Fruit fly (Drosophila melanogaster): Measurements from ENCODE around the gene Cat.

Gene Cat

dm6 chr3L:18813963-18814647, 8.3 kb upstream of the Cat start:
- TF ChIP-seq Hnf4 (GFP tag; optimal IDR thresholded peaks at IDR 0.05), result peak; percentile 86
- TF ChIP-seq Rel (GFP tag; optimal IDR thresholded peaks at IDR 0.05), result peak; percentile 48
- peak; percentile 72 for TF ChIP-seq Rel (tag; optimal IDR thresholded peaks at IDR 0.05)
- TF ChIP-seq Dif (GFP tag; optimal IDR thresholded peaks at IDR 0.05; ENCODE audit: partially characterized antibody), result no peak
- TF ChIP-seq dmrt93B (GFP tag; optimal IDR thresholded peaks at IDR 0.05), result peak; percentile 43
- peak; percentile 82 for TF ChIP-seq rgr (GFP tag; optimal IDR thresholded peaks at IDR 0.05)
- TF ChIP-seq CG9705 (GFP tag; optimal IDR thresholded peaks at IDR 0.05), result peak; percentile 38
- no peak for TF ChIP-seq woc (GFP tag; optimal IDR thresholded peaks at IDR 0.05)
- TF ChIP-seq pan (optimal IDR thresholded peaks at IDR 0.05), result no peak
- peak; percentile 98 for TF ChIP-seq jim (GFP tag; optimal IDR thresholded peaks at IDR 0.05)
- TF ChIP-seq usp (GFP tag; optimal IDR thresholded peaks at IDR 0.05), result no peak
- peak; percentile 81 for TF ChIP-seq br (GFP tag; optimal IDR thresholded peaks at IDR 0.05)
- no peak for TF ChIP-seq Hr78 (GFP tag; optimal IDR thresholded peaks at IDR 0.05)
- no peak for TF ChIP-seq Abd-B (GFP tag; optimal IDR thresholded peaks at IDR 0.05)
- TF ChIP-seq tai (GFP tag; optimal IDR thresholded peaks at IDR 0.05), result peak; percentile 94
- peak; percentile 88 for TF ChIP-seq Jra (GFP tag; optimal IDR thresholded peaks at IDR 0.05)
- peak; percentile 78 for TF ChIP-seq fru (GFP tag; optimal IDR thresholded peaks at IDR 0.05)
- peak; percentile 91 for TF ChIP-seq h (GFP tag; optimal IDR thresholded peaks at IDR 0.05)
- TF ChIP-seq brk (GFP tag; optimal IDR thresholded peaks at IDR 0.05), result peak; percentile 64
- no peak for TF ChIP-seq Vsx2 (GFP tag; optimal IDR thresholded peaks at IDR 0.05; ENCODE audit: partially characterized antibody)
- TF ChIP-seq Myc (optimal IDR thresholded peaks at IDR 0.05), result no peak
- TF ChIP-seq psq (GFP tag; optimal IDR thresholded peaks at IDR 0.05), result peak; percentile 95
- no peak for TF ChIP-seq GATAd (GFP tag; optimal IDR thresholded peaks at IDR 0.05)
- TF ChIP-seq HLH106 (tag; optimal IDR thresholded peaks at IDR 0.05), result peak; percentile 45
- TF ChIP-seq foxo (GFP tag; optimal IDR thresholded peaks at IDR 0.05), result peak in 1 of 2 experiments; percentile 66
- TF ChIP-seq Dfd (GFP tag; optimal IDR thresholded peaks at IDR 0.05), result no peak
- peak; percentile 40 for TF ChIP-seq dsf (GFP tag; optimal IDR thresholded peaks at IDR 0.05; ENCODE audit: borderline replicate concordance)
- peak; percentile 40 for TF ChIP-seq sage (GFP tag; optimal IDR thresholded peaks at IDR 0.05)
- TF ChIP-seq CG32264 (GFP tag; optimal IDR thresholded peaks at IDR 0.05), result peak; percentile 44
- no peak for TF ChIP-seq dl (GFP tag; optimal IDR thresholded peaks at IDR 0.05; ENCODE audit: insufficient read depth in 1 of 2, partially characterized antibody in 2 of 2)
- TF ChIP-seq Sp1 (GFP tag; optimal IDR thresholded peaks at IDR 0.05), result peak; percentile 72
- peak; percentile 83 for TF ChIP-seq OdsH (GFP tag; optimal IDR thresholded peaks at IDR 0.05)
- no peak for TF ChIP-seq sv (GFP tag; optimal IDR thresholded peaks at IDR 0.05)
- no peak for TF ChIP-seq N (GFP tag; optimal IDR thresholded peaks at IDR 0.05)
- peak; percentile 90 for TF ChIP-seq Hr83 (GFP tag; optimal IDR thresholded peaks at IDR 0.05; ENCODE audit: poor library complexity, severe bottlenecking)
- peak; percentile 29 for TF ChIP-seq ey (GFP tag; optimal IDR thresholded peaks at IDR 0.05)
- peak; percentile 47 for TF ChIP-seq Mio (GFP tag; optimal IDR thresholded peaks at IDR 0.05)

DNA sequence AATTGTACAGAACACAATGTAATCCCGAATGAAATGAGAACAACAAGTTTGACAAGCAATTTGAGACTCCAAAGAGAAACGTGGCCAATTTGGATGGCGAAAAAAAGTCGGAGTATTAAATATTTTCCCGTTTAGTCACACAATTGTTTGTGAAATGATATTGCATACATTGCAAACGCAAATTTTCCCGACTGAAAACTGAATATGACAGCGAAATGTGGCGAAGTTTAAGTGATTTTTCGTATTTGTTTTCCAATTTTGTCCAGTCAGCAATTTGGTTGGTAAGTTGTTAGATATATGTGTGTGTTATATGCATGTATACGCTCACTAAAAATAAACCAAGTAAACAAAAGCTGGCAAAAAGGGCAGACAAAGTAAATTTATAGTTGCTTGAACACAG, 6.2 kb upstream of the Cat start:
- TF ChIP-seq ey (GFP tag; optimal IDR thresholded peaks at IDR 0.05), result no peak
- TF ChIP-seq Dfd (GFP tag; optimal IDR thresholded peaks at IDR 0.05), result no peak

- peak; percentile 6 for TF ChIP-seq tai (GFP tag; optimal IDR thresholded peaks at IDR 0.05)
- TF ChIP-seq jim (GFP tag; optimal IDR thresholded peaks at IDR 0.05), result no peak
- TF ChIP-seq dsf (GFP tag; optimal IDR thresholded peaks at IDR 0.05; ENCODE audit: borderline replicate concordance), result no peak
- no peak for TF ChIP-seq Jra (GFP tag; optimal IDR thresholded peaks at IDR 0.05)
- TF ChIP-seq CG32264 (GFP tag; optimal IDR thresholded peaks at IDR 0.05), result no peak
- no peak for TF ChIP-seq Myc (optimal IDR thresholded peaks at IDR 0.05)
- TF ChIP-seq OdsH (GFP tag; optimal IDR thresholded peaks at IDR 0.05), result no peak
Measured at dm6 chr3L:18816719-18817118, 5.7 kb upstream of the Cat start.

Data from whole organism, wandering third instar larva.